Fruit fly (Drosophila melanogaster) whole organism, larva: ENCODE measurements around the gene CG14721.

Experiments used
- noc ChIP-seq: fragments of 200-800 bp; sonication (Bioruptor generic); optimal IDR thresholded peaks from 3 replicates; lab custom pipeline; 2019; ENCODE audit warnings: missing biosample characterization, mild to moderate bottlenecking, missing genetic modification characterization, moderate library complexity

Gene CG14721

DNA sequence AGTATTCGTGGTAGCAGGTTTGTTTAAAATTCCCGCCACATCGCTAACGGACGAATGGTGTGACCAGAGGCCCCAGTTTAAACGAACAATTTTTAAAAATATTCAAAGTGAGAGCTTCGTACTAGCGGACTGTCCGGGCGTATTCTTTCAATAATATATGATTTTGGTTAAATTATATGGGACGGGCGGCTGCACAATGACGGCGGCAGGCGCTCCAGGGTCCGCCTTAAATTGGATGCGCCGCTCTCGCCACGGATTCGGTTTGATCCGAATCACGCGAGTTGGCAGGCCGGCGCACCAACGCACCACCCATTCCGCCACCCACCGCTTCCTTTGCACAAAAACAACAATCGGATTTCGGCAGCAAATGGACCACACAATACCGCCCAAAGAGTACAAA, at the start of gene CG14721:
Gene CG14721 (plus strand): TSS at position 111 of the 400 bp plus-strand sequence.
- TF ChIP-seq noc (tag; lab: Kevin White, UChicago): no peak

DNA sequence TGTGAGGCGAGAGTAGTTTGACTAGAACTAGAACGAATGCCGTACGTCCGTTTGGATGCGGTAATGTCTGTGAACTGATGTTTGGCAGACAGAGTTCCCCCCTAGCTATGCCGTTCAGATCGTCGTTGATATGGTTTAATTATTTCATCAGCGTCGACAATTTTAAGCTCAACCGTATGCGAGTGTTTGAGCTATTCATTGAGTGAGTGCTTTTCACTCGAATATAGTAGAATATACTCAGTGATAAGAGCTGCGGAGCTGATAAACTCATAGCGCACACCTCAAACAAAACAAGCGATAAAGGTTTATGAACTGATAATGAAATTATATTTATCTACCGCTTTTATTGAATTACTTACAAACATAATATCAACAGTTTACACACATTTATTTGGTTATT, 47.2 kb upstream of the CG14721 start, which contains the start of gene CG6834:
Gene CG6834 (minus strand): TSS at position 79 of the 400 bp plus-strand sequence.
- TF ChIP-seq noc (tag; lab: Kevin White, UChicago): no peak

DNA sequence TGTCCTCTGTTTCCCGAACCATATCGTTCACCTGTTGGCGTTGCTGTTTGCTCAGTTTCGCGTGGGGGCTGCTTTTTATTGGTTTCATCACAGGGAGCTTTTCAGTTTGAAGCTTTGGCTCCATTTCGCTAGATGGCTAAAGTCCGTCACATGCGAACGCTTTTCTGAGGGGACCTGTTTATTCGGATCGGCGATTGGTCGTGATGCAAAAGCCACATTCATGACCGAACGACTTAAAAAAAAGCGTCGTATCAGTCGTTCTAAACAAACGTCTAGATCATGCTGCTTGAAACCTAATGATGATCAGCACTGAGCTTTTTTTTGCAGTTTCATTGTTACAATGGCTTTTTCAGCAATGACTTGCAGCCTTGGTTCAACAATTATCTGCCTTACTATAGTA, 45.3 kb upstream of the CG14721 start, which contains the start of gene CG6908:
Gene CG6908 (minus strand): TSS at position 152 of the 400 bp plus-strand sequence.
- TF ChIP-seq noc (tag; lab: Kevin White, UChicago): peak; percentile 4

DNA sequence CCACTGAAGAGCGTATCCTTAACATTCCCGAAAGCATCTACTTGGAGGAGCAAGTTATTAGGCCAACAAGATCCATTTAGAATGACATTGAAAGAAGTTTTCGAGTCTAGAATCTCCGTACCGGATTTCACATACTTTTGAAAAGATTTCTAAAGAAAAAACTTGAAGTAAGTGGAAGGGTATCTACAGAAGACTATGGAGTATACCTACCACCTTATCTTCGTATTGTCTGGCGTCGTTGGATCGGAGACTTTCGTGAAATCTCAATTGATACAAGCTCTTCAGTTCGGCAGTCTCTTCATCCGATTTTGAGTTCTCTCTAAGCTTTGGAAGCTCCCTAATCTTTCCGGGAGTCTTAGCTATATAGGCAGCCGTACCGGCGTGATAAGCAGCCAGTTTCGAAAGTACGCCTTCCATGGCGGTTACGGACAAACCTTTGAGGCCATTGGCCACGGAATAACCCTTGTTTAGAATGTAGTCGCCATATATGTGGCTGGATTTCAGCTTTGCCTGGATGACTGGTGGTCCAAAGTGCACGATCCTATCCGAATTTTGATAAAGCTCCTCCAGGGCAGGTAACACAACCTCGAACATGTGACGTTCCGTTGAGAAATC, 44.3 kb upstream of the CG14721 start:
- TF ChIP-seq noc (tag; lab: Kevin White, UChicago): no peak

dm6 chr3R:11691747-11692146, 43.5 kb upstream of the CG14721 start, which contains the start of gene CG18765:
Gene CG18765 (minus strand): TSS chr3R:11691799.
- no peak for TF ChIP-seq noc (tag; lab: Kevin White, UChicago)

dm6 chr3R:11692504-11692903, 42.7 kb upstream of the CG14721 start:
- no peak for TF ChIP-seq noc (tag; lab: Kevin White, UChicago)

- TF ChIP-seq noc (tag; lab: Kevin White, UChicago): no peak
These were observed 40.6 kb upstream of the CG14721 start, which contains the start of gene Fer3 for dm6 chr3R:11694311-11695305. Gene Fer3 (minus strand): TSS chr3R:11694311.

- no peak for TF ChIP-seq noc (tag; lab: Kevin White, UChicago)
These were observed 39.0 kb upstream of the CG14721 start, which contains the start of gene CG14717 for dm6 chr3R:11696209-11696608. Gene CG14717 (plus strand): TSS chr3R:11696509.

dm6 chr3R:11700314-11700713, 34.9 kb upstream of the CG14721 start, which contains the start of gene CG14718:
Gene CG14718 (plus strand): TSS chr3R:11700614.
- TF ChIP-seq noc (tag; lab: Kevin White, UChicago): no peak

- TF ChIP-seq noc (tag; lab: Kevin White, UChicago): no peak
These were observed 31.5 kb upstream of the CG14721 start, which contains the start of gene I-t for dm6 chr3R:11703730-11704129. Gene I-t (plus strand): TSS chr3R:11704030.

DNA sequence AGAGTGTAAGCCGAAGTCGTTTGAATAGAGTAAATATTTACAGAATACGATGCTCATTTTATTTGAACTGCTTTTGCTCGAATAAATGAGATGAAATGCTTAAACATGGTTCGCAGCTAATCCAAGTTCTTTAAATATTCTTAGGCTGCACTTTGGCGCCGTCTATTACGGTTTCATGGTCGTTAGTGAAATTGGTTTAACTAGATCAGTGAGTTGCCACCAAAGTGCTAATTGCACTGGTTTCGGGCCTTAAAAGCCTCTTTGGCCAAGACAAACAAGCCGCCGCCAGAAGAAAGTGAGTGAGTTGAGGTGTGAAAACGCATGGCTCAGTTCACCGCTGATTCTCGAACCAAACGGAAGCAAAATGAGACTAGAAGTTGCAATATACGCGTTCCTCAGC, 23.9 kb upstream of the CG14721 start, which contains the start of gene CG14720:
Gene CG14720 (plus strand): TSS at position 301 of the 400 bp plus-strand sequence.
- TF ChIP-seq noc (tag; lab: Kevin White, UChicago): no peak

DNA sequence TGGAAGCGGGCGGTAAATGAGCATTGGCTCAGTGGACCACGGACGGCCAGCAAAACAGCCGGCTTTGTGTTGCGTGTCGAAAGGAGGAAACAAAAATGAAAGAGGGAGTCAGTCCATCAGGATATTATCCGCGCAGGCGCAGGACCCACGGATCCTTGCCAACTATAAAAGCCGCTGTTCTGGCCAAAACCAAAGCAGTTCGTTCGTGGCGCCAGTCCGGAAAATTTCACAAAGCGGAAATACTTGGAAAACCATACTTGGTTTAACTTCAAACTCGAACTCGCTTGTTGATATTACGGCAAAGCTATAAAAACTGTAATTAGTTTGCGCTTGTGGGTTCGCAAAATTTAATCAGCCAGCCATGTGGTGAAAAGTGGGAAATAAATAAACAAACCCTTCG, 13.7 kb upstream of the CG14721 start, which contains the start of gene CG12594:
Gene CG12594 (plus strand): TSS at position 142 of the 400 bp plus-strand sequence.
- TF ChIP-seq noc (tag; lab: Kevin White, UChicago): no peak

- TF ChIP-seq noc (tag; lab: Kevin White, UChicago): no peak
These were observed 6.5 kb downstream of the CG14721 start, which contains the start of the genes Blm and CG14722 for dm6 chr3R:11741730-11742203. Gene Blm (minus strand): TSS chr3R:11741783. Gene CG14722 (plus strand): TSS chr3R:11741890.

DNA sequence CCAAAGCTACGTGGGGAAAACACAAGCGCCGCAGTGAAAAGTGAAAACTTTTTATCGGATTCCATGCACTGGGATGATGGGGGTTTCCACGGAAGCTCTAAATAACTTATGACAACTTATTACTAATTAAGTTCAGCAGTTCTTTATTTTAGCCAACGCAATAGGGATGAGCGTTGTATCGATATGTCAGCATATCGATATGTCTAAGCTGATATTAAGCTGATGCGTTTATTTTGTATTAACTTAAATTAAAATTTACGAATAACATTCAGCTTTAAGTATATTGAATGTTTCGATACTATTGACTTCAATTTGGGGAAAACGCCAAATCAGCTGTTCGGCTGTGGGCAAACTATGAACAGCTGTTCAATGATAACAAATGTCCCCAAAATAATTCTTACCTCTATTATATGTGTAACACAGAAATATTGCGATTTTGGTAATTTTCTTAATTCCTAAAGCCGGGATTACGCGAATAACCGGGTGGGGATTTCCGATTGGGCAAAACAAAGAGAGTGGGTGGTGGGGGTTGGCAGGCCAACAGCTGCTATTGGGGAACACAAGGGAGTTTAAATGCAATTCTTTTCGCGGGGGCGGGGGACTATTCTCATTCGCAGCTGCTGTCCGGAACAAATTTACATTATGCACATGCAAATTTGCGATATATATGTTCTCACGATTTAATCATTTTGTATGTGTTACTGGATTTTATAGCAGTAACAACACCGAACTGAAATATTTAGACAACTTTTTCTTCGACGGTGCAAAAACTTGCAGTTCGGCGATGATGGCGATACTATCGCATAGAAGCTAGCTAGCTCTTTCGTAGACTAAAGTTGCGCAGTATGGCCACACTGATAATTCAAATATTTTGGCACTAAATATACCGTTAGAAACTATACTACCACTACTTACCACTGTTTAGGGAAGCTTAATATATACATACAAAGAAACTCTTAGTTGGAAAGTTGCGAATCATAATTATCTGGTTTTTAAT, 14.3 kb downstream of the CG14721 start, which contains the start of gene CG6923:
Gene CG6923 (minus strand): TSS at position 733 of the 997 bp plus-strand sequence.
- no peak for TF ChIP-seq noc (tag; lab: Kevin White, UChicago)

DNA sequence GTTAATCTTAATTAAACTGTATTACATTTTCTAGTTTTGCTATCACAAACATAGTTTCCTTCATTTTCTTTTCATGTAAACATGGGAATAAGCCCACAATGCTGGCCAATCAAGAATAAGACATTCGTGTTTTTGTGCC, 14.9 kb downstream of the CG14721 start, which contains the start of gene CG43062:
Gene CG43062 (plus strand): TSS at position 40 of the 139 bp plus-strand sequence.
- no peak for TF ChIP-seq noc (tag; lab: Kevin White, UChicago)
